Fruit fly (Drosophila melanogaster) whole organism, embryonic: ENCODE results near the gene CG34181.

ENCODE experiments used
- Blimp-1 ChIP-seq: fragments of 200-800 bp; sonication (Bioruptor generic); optimal IDR thresholded peaks from 3 replicates; lab custom pipeline; 2018; ENCODE audit warnings: missing biosample characterization, missing genetic modification characterization, mild to moderate bottlenecking, moderate library complexity, missing genetic modification reagents
- CG10979 ChIP-seq: fragments of 200-800 bp; sonication (Bioruptor generic); optimal IDR thresholded peaks from 2 replicates; lab custom pipeline; 2018; ENCODE audit warnings: missing biosample characterization, mild to moderate bottlenecking, missing genetic modification characterization, moderate library complexity
- CG11247 ChIP-seq: fragments of 200-800 bp; sonication (Bioruptor generic); IDR thresholded peaks from 2 replicates; pipeline ENCODE4 v1.3.6; 2022; ENCODE audit warnings: missing biosample characterization, missing genetic modification characterization
- CG12236 ChIP-seq: fragments of 200-800 bp; sonication (Bioruptor generic); optimal IDR thresholded peaks from 2 replicates; lab custom pipeline; 2016; ENCODE audit warnings: missing biosample characterization, missing genetic modification characterization
- CG13296 ChIP-seq: fragments of 200-800 bp; sonication (Bioruptor generic); optimal IDR thresholded peaks from 3 replicates; lab custom pipeline; 2018; ENCODE audit warnings: missing biosample characterization, mild to moderate bottlenecking, missing genetic modification characterization
- CG14965 ChIP-seq: fragments of 200-800 bp; sonication (Bioruptor generic); optimal IDR thresholded peaks from 2 replicates; lab custom pipeline; 2016; ENCODE audit warnings: missing biosample characterization, missing genetic modification characterization, borderline replicate concordance
- CG15073 ChIP-seq: fragments of 200-800 bp; sonication (Bioruptor generic); optimal IDR thresholded peaks from 2 replicates; lab custom pipeline; 2016; ENCODE audit warnings: missing biosample characterization, missing genetic modification characterization
- CG1529 ChIP-seq: fragments of 200-800 bp; sonication (Bioruptor generic); optimal IDR thresholded peaks from 3 replicates; lab custom pipeline; 2018; ENCODE audit warnings: missing biosample characterization, missing genetic modification characterization
- CG1602 ChIP-seq: fragments of 200-800 bp; sonication (Bioruptor generic); optimal IDR thresholded peaks from 3 replicates; lab custom pipeline; 2016; ENCODE audit warnings: missing biosample characterization, missing genetic modification characterization
- CG17612 ChIP-seq: fragments of 200-800 bp; sonication (Bioruptor generic); IDR thresholded peaks from 2 replicates; pipeline ENCODE4 v1.3.6; 2022; ENCODE audit warnings: missing biosample characterization, missing genetic modification characterization
- CG18619 ChIP-seq: fragments of 200-800 bp; sonication (Bioruptor generic); optimal IDR thresholded peaks from 3 replicates; lab custom pipeline; 2017; ENCODE audit warnings: missing biosample characterization, mild to moderate bottlenecking, missing genetic modification characterization
- CG2202 ChIP-seq: fragments of 200-800 bp; sonication (Bioruptor generic); optimal IDR thresholded peaks from 2 replicates; lab custom pipeline; 2018; ENCODE audit warnings: missing biosample characterization, mild to moderate bottlenecking, missing genetic modification characterization
- CG2875 ChIP-seq: fragments of 200-800 bp; sonication (Bioruptor generic); optimal IDR thresholded peaks from 2 replicates; lab custom pipeline; 2017; ENCODE audit warnings: missing biosample characterization, mild to moderate bottlenecking, missing genetic modification characterization, missing genetic modification reagents
- CG32772 ChIP-seq: fragments of 200-800 bp; sonication (Bioruptor generic); IDR thresholded peaks from 2 replicates; pipeline ENCODE4 v1.3.6; 2022; ENCODE audit warnings: missing biosample characterization, missing genetic modification characterization
- CG43689 ChIP-seq: fragments of 200-800 bp; sonication (Bioruptor generic); IDR thresholded peaks from 2 replicates; pipeline ENCODE4 v1.3.6; 2022; ENCODE audit warnings: missing biosample characterization, missing genetic modification characterization
- CG5245 ChIP-seq: fragments of 200-800 bp; sonication (Bioruptor generic); optimal IDR thresholded peaks from 3 replicates; lab custom pipeline; 2016; ENCODE audit warnings: missing biosample characterization, missing genetic modification characterization
- CG7357 ChIP-seq: fragments of 200-800 bp; sonication (Bioruptor generic); IDR thresholded peaks from 3 replicates; pipeline ENCODE4 v1.3.6; 2022; ENCODE audit warnings: missing biosample characterization, missing genetic modification characterization
- CG8359 ChIP-seq: fragments of 200-800 bp; sonication (Bioruptor generic); optimal IDR thresholded peaks from 2 replicates; lab custom pipeline; 2017; ENCODE audit warnings: missing biosample characterization, mild to moderate bottlenecking, missing genetic modification characterization, borderline replicate concordance
- CG9797 ChIP-seq: fragments of 200-800 bp; sonication (Bioruptor generic); optimal IDR thresholded peaks from 3 replicates; lab custom pipeline; 2018; ENCODE audit warnings: missing biosample characterization, mild to moderate bottlenecking, missing genetic modification characterization
- Dref ChIP-seq: fragments of 200-800 bp; sonication (Bioruptor generic); IDR thresholded peaks from 2 replicates; pipeline ENCODE4 v1.3.6; 2022; ENCODE audit warnings: missing biosample characterization, missing genetic modification characterization
- E2f2 ChIP-seq: fragments of 200-800 bp; sonication (Bioruptor generic); IDR thresholded peaks from 2 replicates; pipeline ENCODE4 v1.3.6; 2022; ENCODE audit warnings: missing biosample characterization, missing genetic modification characterization
- GATAe ChIP-seq: fragments of 200-800 bp; sonication (Bioruptor generic); conservative IDR thresholded peaks from 2 replicates; pipeline ENCODE4 v1.3.6; 2022; ENCODE audit warnings: missing biosample characterization, missing genetic modification characterization
- H2.0 ChIP-seq: fragments of 200-800 bp; sonication (Bioruptor generic); IDR thresholded peaks from 2 replicates; pipeline ENCODE4 v1.3.6; 2022; ENCODE audit warnings: missing biosample characterization, missing genetic modification characterization
- HLH4C ChIP-seq: fragments of 200-800 bp; sonication (Bioruptor generic); IDR thresholded peaks from 3 replicates; pipeline ENCODE4 v1.3.6; 2022; ENCODE audit warnings: missing biosample characterization, missing genetic modification characterization; ENCODE audit not compliant: partially characterized antibody
- HLH54F ChIP-seq: fragments of 200-800 bp; sonication (Bioruptor generic); optimal IDR thresholded peaks from 3 replicates; lab custom pipeline; 2016; ENCODE audit warnings: missing biosample characterization, missing genetic modification characterization
- Hr51 ChIP-seq, 2 experiments: fragments of 200-800 bp; sonication (Bioruptor generic); optimal IDR thresholded peaks; 2 replicates in 1 of 2; 3 replicates in 1 of 2; lab custom pipeline; 2016 to 2018; ENCODE audit warnings: missing biosample characterization in 2 of 2, missing genetic modification characterization in 2 of 2, mild to moderate bottlenecking in 1 of 2, moderate library complexity in 1 of 2
- Hsf ChIP-seq: fragments of 200-800 bp; sonication (Bioruptor generic); optimal IDR thresholded peaks from 3 replicates; lab custom pipeline; 2016; ENCODE audit warnings: missing biosample characterization, missing genetic modification characterization
- NC2β ChIP-seq: fragments of 200-800 bp; sonication (Bioruptor generic); optimal IDR thresholded peaks from 2 replicates; lab custom pipeline; 2016; ENCODE audit warnings: missing biosample characterization, missing genetic modification characterization
- Neu2 ChIP-seq: fragments of 200-800 bp; sonication (Bioruptor generic); optimal IDR thresholded peaks from 3 replicates; lab custom pipeline; 2016; ENCODE audit warnings: missing biosample characterization, missing genetic modification characterization, borderline replicate concordance
- Nf-YB ChIP-seq: fragments of 200-800 bp; sonication (Bioruptor generic); optimal IDR thresholded peaks from 3 replicates; lab custom pipeline; 2019; ENCODE audit warnings: missing biosample characterization, mild to moderate bottlenecking, missing genetic modification characterization, moderate library complexity
- ase ChIP-seq: fragments of 200-800 bp; sonication (Bioruptor generic); IDR thresholded peaks from 3 replicates; pipeline ENCODE4 v1.3.6; 2022; ENCODE audit warnings: missing biosample characterization, missing genetic modification characterization
- bbx ChIP-seq: fragments of 200-800 bp; sonication (Bioruptor generic); IDR thresholded peaks from 2 replicates; pipeline ENCODE4 v1.3.6; 2022; ENCODE audit warnings: missing biosample characterization, missing genetic modification characterization; ENCODE audit not compliant: partially characterized antibody
- cad ChIP-seq: fragments of >200 bp; optimal IDR thresholded peaks from 2 replicates; lab custom pipeline; 2017; ENCODE audit warnings: missing biosample characterization, missing genetic modification characterization
- crol ChIP-seq: fragments of 200-800 bp; sonication (Bioruptor generic); IDR thresholded peaks from 2 replicates; pipeline ENCODE4 v1.3.6; 2022; ENCODE audit warnings: missing biosample characterization, missing genetic modification characterization
- crp ChIP-seq, 2 experiments: fragments of 200-800 bp; sonication (Bioruptor generic); optimal IDR thresholded peaks; 2 replicates in 1 of 2; 3 replicates in 1 of 2; lab custom pipeline; 2017; ENCODE audit warnings: missing biosample characterization in 2 of 2, missing genetic modification characterization in 2 of 2, mild to moderate bottlenecking in 1 of 2, moderate library complexity in 1 of 2
- dmrt11E ChIP-seq: fragments of 200-800 bp; sonication (Bioruptor generic); optimal IDR thresholded peaks from 3 replicates; lab custom pipeline; 2018; ENCODE audit warnings: missing biosample characterization, mild to moderate bottlenecking, missing genetic modification characterization, moderate library complexity
- esg ChIP-seq: fragments of 200-800 bp; sonication (Bioruptor generic); conservative IDR thresholded peaks from 2 replicates; pipeline ENCODE4 v1.3.6; 2022; ENCODE audit warnings: missing biosample characterization, missing genetic modification characterization
- ewg ChIP-seq: fragments of 200-800 bp; sonication (Bioruptor generic); optimal IDR thresholded peaks from 3 replicates; lab custom pipeline; 2017; ENCODE audit warnings: mild to moderate bottlenecking, missing biosample characterization, missing genetic modification reagents, missing genetic modification characterization
- exex ChIP-seq: fragments of 200-800 bp; sonication (Bioruptor generic); optimal IDR thresholded peaks from 4 replicates; lab custom pipeline; 2018; ENCODE audit warnings: missing biosample characterization, mild to moderate bottlenecking, missing genetic modification characterization, moderate library complexity
- jigr1 ChIP-seq: fragments of 200-800 bp; sonication (Bioruptor generic); IDR thresholded peaks from 3 replicates; pipeline ENCODE4 v1.3.6; 2022; ENCODE audit warnings: missing biosample characterization, missing genetic modification characterization
- lov ChIP-seq, 2 experiments: fragments of 200-800 bp in 1 of 2; fragments of >200 bp in 1 of 2; sonication (Bioruptor generic) in 1 of 2; IDR thresholded peaks in 1 of 2; optimal IDR thresholded peaks in 1 of 2; 2 replicates in 1 of 2; 3 replicates in 1 of 2; pipeline versions ENCODE4 v1.3.6 to Lab custom; 2017 to 2022; ENCODE audit warnings: missing biosample characterization in 1 of 2, missing genetic modification characterization in 1 of 2
- pan ChIP-seq, 4 experiments: fragments of >200 bp in 3 of 4; fragments of 200-800 bp in 1 of 4; sonication (Bioruptor generic) in 1 of 4; optimal IDR thresholded peaks in 3 of 4; IDR thresholded peaks in 1 of 4; 2 replicates each; pipeline versions ENCODE4 v1.3.6 to Lab custom; 2017 to 2022; ENCODE audit warnings: missing biosample characterization in 2 of 4, missing genetic modification characterization in 2 of 4, mixed read lengths in 1 of 4
- pb ChIP-seq: fragments of 200-800 bp; sonication (Bioruptor generic); optimal IDR thresholded peaks from 3 replicates; lab custom pipeline; 2016; ENCODE audit warnings: missing biosample characterization, missing genetic modification characterization
- ranshi ChIP-seq: fragments of 200-800 bp; sonication (Bioruptor generic); IDR thresholded peaks from 2 replicates; pipeline ENCODE4 v1.3.6; 2022; ENCODE audit warnings: missing biosample characterization, missing genetic modification characterization
- seq ChIP-seq: fragments of 200-800 bp; sonication (Bioruptor generic); IDR thresholded peaks from 2 replicates; pipeline ENCODE4 v1.3.6; 2022; ENCODE audit warnings: missing biosample characterization, missing genetic modification characterization
- slbo ChIP-seq: fragments of 200-800 bp; sonication (Bioruptor generic); IDR thresholded peaks from 2 replicates; pipeline ENCODE4 v1.3.6; 2022; ENCODE audit warnings: missing biosample characterization, missing genetic modification characterization
- sug ChIP-seq: fragments of 200-800 bp; optimal IDR thresholded peaks from 2 replicates; lab custom pipeline; 2019; ENCODE audit warnings: missing biosample characterization, mild to moderate bottlenecking, missing genetic modification characterization, moderate library complexity
- usp ChIP-seq: fragments of >200 bp; optimal IDR thresholded peaks from 2 replicates; lab custom pipeline; 2017; ENCODE audit warnings: missing biosample characterization, missing genetic modification characterization

CG34181 gene

dm6 chr2L:9388013-9388605 is 20.7 kb downstream of the CG34181 start (continued):
- TF ChIP-seq CG11247 (peak; percentile 74), CG18619 (GFP tag; lab: Kevin White, UChicago) (peak; percentile 69), CG9797 (GFP tag; lab: Kevin White, UChicago) (no peak), ase (0 out of 3 replicates have a peak, but pooled peaks have one; percentile 27), NC2β (GFP tag; lab: Kevin White, UChicago) (peak; percentile 29), exex (no peak), dmrt11E (tag; lab: Kevin White, UChicago) (peak; percentile 22), Hr51 (GFP tag; optimal IDR thresholded peaks at IDR 0.05; lab: Kevin White, UChicago) (peak; percentile 53 to 58), CG12236 (no peak), CG43689 (no peak), CG7357 (peak; percentile 69), Neu2 (GFP tag; lab: Kevin White, UChicago) (no peak), CG8359 (no peak), ewg (no peak), GATAe (GFP tag; lab: Robert Waterston, UW) (0 out of 2 replicates have a peak, but pooled peaks have one; percentile 23), Hsf (GFP tag; lab: Kevin White, UChicago) (peak; percentile 59), ranshi (GFP tag; lab: Robert Waterston, UW) (peak; percentile 72), CG10979 (no peak), jigr1 (GFP tag; lab: Robert Waterston, UW) (no peak), lov (optimal IDR thresholded peaks at IDR 0.05; lab: Kevin White, UChicago) (no peak), lov (GFP tag; IDR thresholded peaks at IDR 0.05; lab: Robert Waterston, UW) (no peak), CG14965 (no peak), cad (GFP tag; lab: Kevin White, UChicago) (no peak), CG2202 (tag; lab: Kevin White, UChicago) (no peak), crol (GFP tag; lab: Robert Waterston, UW) (no peak), HLH54F (GFP tag; lab: Kevin White, UChicago) (peak; percentile 82), CG17612 (GFP tag; lab: Robert Waterston, UW) (peak; percentile 30; the same call in 1 of the 2 replicates), E2f2 (GFP tag; lab: Robert Waterston, UW) (no peak), CG13296 (no peak), CG2875 (no peak), CG1529 (GFP tag; lab: Kevin White, UChicago) (no peak), Dref (peak; percentile 35; the same call in 1 of the 2 replicates), Nf-YB (GFP tag; lab: Kevin White, UChicago) (no peak), pb (GFP tag; lab: Kevin White, UChicago) (peak; percentile 66), esg (peak; percentile 60; the same call in 1 of the 2 replicates), usp (GFP tag; lab: Kevin White, UChicago) (no peak), CG15073 (GFP tag; lab: Kevin White, UChicago) (no peak), H2.0 (GFP tag; lab: Robert Waterston, UW) (peak; percentile 68), CG1602 (GFP tag; lab: Kevin White, UChicago) (peak; percentile 34), seq (GFP tag; lab: Robert Waterston, UW) (peak; percentile 47; the same call in 1 of the 2 replicates), CG5245 (GFP tag; lab: Kevin White, UChicago) (peak; percentile 15), slbo (GFP tag; lab: Robert Waterston, UW) (peak; percentile 90), sug (tag; lab: Kevin White, UChicago) (peak; percentile 39), crp (GFP tag; optimal IDR thresholded peaks at IDR 0.05; lab: Kevin White, UChicago) (peak in 1 of 2 experiments; percentile 14), pan (optimal IDR thresholded peaks at IDR 0.05; lab: Kevin White, UChicago) (no peak), pan (GFP tag; optimal IDR thresholded peaks at IDR 0.05 in 1 of 2, IDR thresholded peaks at IDR 0.05 in 1 of 2) (peak in 1 of 2 experiments; percentile 81), bbx (no peak), HLH4C (GFP tag; lab: Robert Waterston, UW) (no peak), CG32772 (GFP tag; lab: Robert Waterston, UW) (peak; percentile 63; the same call in 1 of the 2 replicates), Blimp-1 (GFP tag; lab: Kevin White, UChicago) (peak; percentile 21)
